Fruit fly (Drosophila melanogaster) whole organism, wandering third instar larva: Measurements from ENCODE around the gene saturn.

ENCODE experiments used
- Abd-B ChIP-seq: fragments of >200 bp; optimal IDR thresholded peaks from 2 replicates; lab custom pipeline; 2017; ENCODE audit warnings: missing biosample characterization, missing genetic modification characterization
- CG32264 ChIP-seq: fragments of 200-800 bp; sonication (Bioruptor generic); optimal IDR thresholded peaks from 2 replicates; lab custom pipeline; 2016; ENCODE audit warnings: missing biosample characterization, missing genetic modification characterization
- CG9705 ChIP-seq: fragments of 200-800 bp; sonication (Bioruptor generic); optimal IDR thresholded peaks from 2 replicates; lab custom pipeline; 2018; ENCODE audit warnings: missing biosample characterization, mild to moderate bottlenecking, missing genetic modification characterization
- CrebA ChIP-seq: fragments of 200-800 bp; sonication (Bioruptor generic); optimal IDR thresholded peaks from 2 replicates; lab custom pipeline; 2016; ENCODE audit warnings: missing biosample characterization, mild to moderate bottlenecking, missing genetic modification characterization, borderline replicate concordance
- Dfd ChIP-seq: fragments of >200 bp; optimal IDR thresholded peaks from 2 replicates; lab custom pipeline; 2017; ENCODE audit warnings: missing biosample characterization, missing genetic modification characterization
- Dif ChIP-seq: fragments of 200-275, 200-300 bp; sonication (Bioruptor generic); optimal IDR thresholded peaks from 2 replicates; lab custom pipeline; 2018; ENCODE audit warnings: missing biosample characterization, missing genetic modification characterization; ENCODE audit not compliant: partially characterized antibody
- GATAd ChIP-seq: sonication (Bioruptor generic); optimal IDR thresholded peaks from 2 replicates; lab custom pipeline; 2016; ENCODE audit warnings: missing biosample characterization, missing genetic modification characterization
- HLH106 ChIP-seq: fragments of 200-800 bp; optimal IDR thresholded peaks from 3 replicates; lab custom pipeline; 2019; ENCODE audit warnings: missing biosample characterization, mild to moderate bottlenecking, missing genetic modification characterization, moderate library complexity
- Hnf4 ChIP-seq: fragments of 200-800 bp; sonication (Bioruptor generic); optimal IDR thresholded peaks from 2 replicates; lab custom pipeline; 2016; ENCODE audit warnings: missing biosample characterization, mild to moderate bottlenecking, missing genetic modification characterization
- Hr78 ChIP-seq: fragments of >200 bp; optimal IDR thresholded peaks from 2 replicates; lab custom pipeline; 2017; ENCODE audit warnings: missing biosample characterization, missing genetic modification characterization
- Hr83 ChIP-seq: fragments of 200-300 bp; sonication (Bioruptor generic); optimal IDR thresholded peaks from 2 replicates; lab custom pipeline; 2016; ENCODE audit warnings: missing biosample characterization, mild to moderate bottlenecking, missing genetic modification characterization, moderate library complexity; ENCODE audit not compliant: poor library complexity, severe bottlenecking
- Jra ChIP-seq: sonication (Bioruptor generic); optimal IDR thresholded peaks from 2 replicates; lab custom pipeline; 2016; ENCODE audit warnings: missing biosample characterization, missing genetic modification characterization
- Mio ChIP-seq: sonication (Bioruptor generic); optimal IDR thresholded peaks from 2 replicates; lab custom pipeline; 2016; ENCODE audit warnings: missing biosample characterization, missing genetic modification characterization
- Myc ChIP-seq: fragments of >200 bp; optimal IDR thresholded peaks from 2 replicates; lab custom pipeline; 2017
- N ChIP-seq: fragments of >200 bp; optimal IDR thresholded peaks from 2 replicates; lab custom pipeline; 2018; ENCODE audit warnings: missing biosample characterization, missing external identifiers, missing genetic modification characterization
- OdsH ChIP-seq: fragments of 200-800 bp; sonication (Bioruptor generic); optimal IDR thresholded peaks from 2 replicates; lab custom pipeline; 2016; ENCODE audit warnings: missing biosample characterization, mild to moderate bottlenecking, missing genetic modification characterization
- Rel ChIP-seq, 2 experiments: fragments of 200-800 bp; sonication (Bioruptor generic) in 1 of 2; optimal IDR thresholded peaks; 2 replicates in 1 of 2; 3 replicates in 1 of 2; lab custom pipeline; 2016 to 2019; ENCODE audit warnings: mild to moderate bottlenecking in 2 of 2, missing biosample characterization in 2 of 2, missing genetic modification characterization in 2 of 2, moderate library complexity in 1 of 2
- Sp1 ChIP-seq: fragments of 200-800 bp; sonication (Bioruptor generic); optimal IDR thresholded peaks from 3 replicates; lab custom pipeline; 2019; ENCODE audit warnings: missing biosample characterization, mild to moderate bottlenecking, missing genetic modification characterization, moderate library complexity
- Vsx2 ChIP-seq: fragments of 200-300, 225-300 bp; sonication (Bioruptor generic); optimal IDR thresholded peaks from 2 replicates; lab custom pipeline; 2018; ENCODE audit warnings: missing biosample characterization, missing genetic modification characterization; ENCODE audit not compliant: partially characterized antibody
- br ChIP-seq: fragments of 200-800 bp; sonication (Bioruptor generic); optimal IDR thresholded peaks from 2 replicates; lab custom pipeline; 2016; ENCODE audit warnings: missing biosample characterization, missing genetic modification characterization
- brk ChIP-seq: fragments of 200-800 bp; sonication (Bioruptor generic); optimal IDR thresholded peaks from 2 replicates; lab custom pipeline; 2016; ENCODE audit warnings: missing biosample characterization, mild to moderate bottlenecking, missing genetic modification characterization
- dl ChIP-seq, 2 experiments: fragments of 175-275, 200-275 bp in 1 of 2; fragments of 200-275 bp in 1 of 2; sonication (Bioruptor generic); optimal IDR thresholded peaks; lab custom pipeline; 2018; ENCODE audit warnings: mild to moderate bottlenecking in 2 of 2, missing biosample characterization in 2 of 2, missing genetic modification characterization in 2 of 2, moderate library complexity in 2 of 2; ENCODE audit not compliant: partially characterized antibody in 2 of 2, insufficient read depth in 1 of 2
- dmrt93B ChIP-seq: fragments of 200-800 bp; sonication (Bioruptor generic); optimal IDR thresholded peaks from 2 replicates; lab custom pipeline; 2018; ENCODE audit warnings: missing biosample characterization, mild to moderate bottlenecking, missing genetic modification characterization
- dsf ChIP-seq: sonication (Bioruptor generic); optimal IDR thresholded peaks from 2 replicates; lab custom pipeline; 2016; ENCODE audit warnings: missing biosample characterization, missing genetic modification characterization, borderline replicate concordance
- ey ChIP-seq: fragments of 200-800 bp; sonication (Bioruptor generic); optimal IDR thresholded peaks from 2 replicates; lab custom pipeline; 2016; ENCODE audit warnings: missing biosample characterization, missing genetic modification characterization
- foxo ChIP-seq, 2 experiments: fragments of 200-800 bp; sonication (Bioruptor generic); optimal IDR thresholded peaks; 2 replicates in 1 of 2; 3 replicates in 1 of 2; lab custom pipeline; 2016 to 2017; ENCODE audit warnings: missing biosample characterization in 2 of 2, missing genetic modification characterization in 2 of 2
- fru ChIP-seq: fragments of 200-800 bp; sonication (Bioruptor generic); optimal IDR thresholded peaks from 3 replicates; lab custom pipeline; 2016; ENCODE audit warnings: missing biosample characterization, mild to moderate bottlenecking, missing genetic modification characterization
- h ChIP-seq: fragments of 200-800 bp; sonication (Bioruptor generic); optimal IDR thresholded peaks from 3 replicates; lab custom pipeline; 2016; ENCODE audit warnings: missing biosample characterization, mild to moderate bottlenecking, missing genetic modification characterization
- jim ChIP-seq: fragments of 175-275, 200-325 bp; sonication (Bioruptor generic); optimal IDR thresholded peaks from 2 replicates; lab custom pipeline; 2016; ENCODE audit warnings: missing biosample characterization, mild to moderate bottlenecking, missing genetic modification characterization
- lola ChIP-seq: fragments of >200 bp; optimal IDR thresholded peaks from 2 replicates; lab custom pipeline; 2017; ENCODE audit warnings: missing biosample characterization, missing genetic modification characterization
- pan ChIP-seq: fragments of >200 bp; optimal IDR thresholded peaks from 2 replicates; lab custom pipeline; 2017
- psq ChIP-seq: fragments of 200-800 bp; sonication (Bioruptor generic); optimal IDR thresholded peaks from 3 replicates; lab custom pipeline; 2017; ENCODE audit warnings: missing biosample characterization, mild to moderate bottlenecking, missing genetic modification characterization, moderate library complexity
- rgr ChIP-seq: fragments of 200-800 bp; sonication (Bioruptor generic); optimal IDR thresholded peaks from 3 replicates; lab custom pipeline; 2016; ENCODE audit warnings: missing biosample characterization, mild to moderate bottlenecking, missing genetic modification characterization
- sage ChIP-seq: fragments of 200-800 bp; sonication (Bioruptor generic); optimal IDR thresholded peaks from 2 replicates; lab custom pipeline; 2016; ENCODE audit warnings: missing biosample characterization, mild to moderate bottlenecking, missing genetic modification characterization
- sv ChIP-seq: fragments of 200-800 bp; sonication (Bioruptor generic); optimal IDR thresholded peaks from 3 replicates; lab custom pipeline; 2016; ENCODE audit warnings: missing biosample characterization, missing genetic modification characterization
- tai ChIP-seq: sonication (Bioruptor generic); optimal IDR thresholded peaks from 2 replicates; lab custom pipeline; 2016; ENCODE audit warnings: missing biosample characterization, missing genetic modification characterization
- usp ChIP-seq: fragments of >200 bp; optimal IDR thresholded peaks from 2 replicates; lab custom pipeline; 2017; ENCODE audit warnings: missing biosample characterization, missing genetic modification characterization
- woc ChIP-seq: sonication (Bioruptor generic); optimal IDR thresholded peaks from 2 replicates; lab custom pipeline; 2016; ENCODE audit warnings: missing biosample characterization, mild to moderate bottlenecking, missing genetic modification characterization

The saturn gene

dm6 chr3L:14236335-14236734, 33.2 kb downstream of the saturn start, which contains the start of gene CG7906:
CG7906 (plus strand) TSS chr3L:14236635.
- no peak for TF ChIP-seq woc (GFP tag; lab: Kevin White, UChicago)
- TF ChIP-seq jim (GFP tag; lab: Kevin White, UChicago): no peak
- TF ChIP-seq, all 38 proteins: peak for 0

dm6 chr3L:14239325-14239724, 36.2 kb downstream of the saturn start:
- TF ChIP-seq Rel (GFP tag; optimal IDR thresholded peaks at IDR 0.05; lab: Kevin White, UChicago): no peak
- TF ChIP-seq Rel (tag; optimal IDR thresholded peaks at IDR 0.05; lab: Kevin White, UChicago): no peak
- TF ChIP-seq foxo (GFP tag; optimal IDR thresholded peaks at IDR 0.05; lab: Kevin White, UChicago): peak in 1 of 2 experiments; percentile 56
- TF ChIP-seq sv: no peak
- no peak for TF ChIP-seq Hnf4 (GFP tag; lab: Kevin White, UChicago)
- TF ChIP-seq OdsH (GFP tag; lab: Kevin White, UChicago): peak; percentile 58
- no peak for TF ChIP-seq dl (GFP tag; optimal IDR thresholded peaks at IDR 0.05; lab: Kevin White, UChicago; ENCODE audit: insufficient read depth in 1 of 2, partially characterized antibody in 2 of 2)
- no peak for TF ChIP-seq dsf
- TF ChIP-seq rgr (GFP tag; lab: Kevin White, UChicago): peak; percentile 31
- no peak for TF ChIP-seq usp (GFP tag; lab: Kevin White, UChicago)
- no peak for TF ChIP-seq Dif (GFP tag; lab: Kevin White, UChicago)
- TF ChIP-seq CG32264 (GFP tag; lab: Kevin White, UChicago): peak; percentile 3
- no peak for TF ChIP-seq Myc
- no peak for TF ChIP-seq br (GFP tag; lab: Kevin White, UChicago)
- no peak for TF ChIP-seq jim (GFP tag; lab: Kevin White, UChicago)
- peak; percentile 57 for TF ChIP-seq fru (GFP tag; lab: Kevin White, UChicago)
- no peak for TF ChIP-seq Abd-B (GFP tag; lab: Kevin White, UChicago)
- TF ChIP-seq woc (GFP tag; lab: Kevin White, UChicago): peak; percentile 13
- no peak for TF ChIP-seq Jra (GFP tag; lab: Kevin White, UChicago)
- TF ChIP-seq Hr83 (GFP tag; lab: Kevin White, UChicago): no peak
- TF ChIP-seq psq (GFP tag; lab: Kevin White, UChicago): peak; percentile 47
- TF ChIP-seq h (GFP tag; lab: Kevin White, UChicago): peak; percentile 51
- TF ChIP-seq sage (GFP tag; lab: Kevin White, UChicago): no peak
- TF ChIP-seq GATAd (GFP tag; lab: Kevin White, UChicago): no peak
- no peak for TF ChIP-seq pan
- TF ChIP-seq HLH106 (tag; lab: Kevin White, UChicago): peak; percentile 32
- peak; percentile 34 for TF ChIP-seq ey (GFP tag; lab: Kevin White, UChicago)
- peak; percentile 61 for TF ChIP-seq Sp1 (GFP tag; lab: Kevin White, UChicago)
- TF ChIP-seq lola (GFP tag; lab: Kevin White, UChicago): no peak

- TF ChIP-seq dsf (no peak), sv (no peak), Rel (GFP tag; optimal IDR thresholded peaks at IDR 0.05; lab: Kevin White, UChicago) (no peak), Rel (tag; optimal IDR thresholded peaks at IDR 0.05; lab: Kevin White, UChicago) (no peak), rgr (GFP tag; lab: Kevin White, UChicago) (peak; percentile 23), HLH106 (tag; lab: Kevin White, UChicago) (peak; percentile 55), tai (no peak), woc (GFP tag; lab: Kevin White, UChicago) (peak; percentile 2), fru (GFP tag; lab: Kevin White, UChicago) (peak; percentile 19), Sp1 (GFP tag; lab: Kevin White, UChicago) (peak; percentile 55), psq (GFP tag; lab: Kevin White, UChicago) (no peak), Hr78 (GFP tag; lab: Kevin White, UChicago) (no peak), OdsH (GFP tag; lab: Kevin White, UChicago) (peak; percentile 42), sage (GFP tag; lab: Kevin White, UChicago) (peak; percentile 27), ey (GFP tag; lab: Kevin White, UChicago) (peak; percentile 16), pan (no peak), Hnf4 (GFP tag; lab: Kevin White, UChicago) (peak; percentile 19), h (GFP tag; lab: Kevin White, UChicago) (peak; percentile 37), Abd-B (GFP tag; lab: Kevin White, UChicago) (no peak), foxo (GFP tag; optimal IDR thresholded peaks at IDR 0.05; lab: Kevin White, UChicago) (peak in 1 of 2 experiments; percentile 49)
Observed at dm6 chr3L:14241065-14241464, 37.9 kb downstream of the saturn start.

- TF ChIP-seq Sp1 (GFP tag; lab: Kevin White, UChicago) (peak; percentile 58), Myc (no peak), brk (GFP tag; lab: Kevin White, UChicago) (no peak), dsf (no peak), pan (no peak), ey (GFP tag; lab: Kevin White, UChicago) (peak; percentile 35), OdsH (GFP tag; lab: Kevin White, UChicago) (peak; percentile 52), CG32264 (GFP tag; lab: Kevin White, UChicago) (no peak), CrebA (GFP tag; lab: Kevin White, UChicago) (no peak), Hnf4 (GFP tag; lab: Kevin White, UChicago) (no peak), N (GFP tag; lab: Kevin White, UChicago) (no peak), dmrt93B (GFP tag; lab: Kevin White, UChicago) (peak; percentile 24), jim (GFP tag; lab: Kevin White, UChicago) (no peak), Abd-B (GFP tag; lab: Kevin White, UChicago) (no peak), usp (GFP tag; lab: Kevin White, UChicago) (no peak), CG9705 (peak; percentile 5), sage (GFP tag; lab: Kevin White, UChicago) (no peak), dl (GFP tag; optimal IDR thresholded peaks at IDR 0.05; lab: Kevin White, UChicago; ENCODE audit: insufficient read depth in 1 of 2, partially characterized antibody in 2 of 2) (no peak), fru (GFP tag; lab: Kevin White, UChicago) (peak; percentile 66), Vsx2 (GFP tag; lab: Kevin White, UChicago) (no peak), Mio (GFP tag; lab: Kevin White, UChicago) (no peak), Dfd (GFP tag; lab: Kevin White, UChicago) (no peak), lola (GFP tag; lab: Kevin White, UChicago) (no peak), Dif (GFP tag; lab: Kevin White, UChicago) (no peak)
Observed at dm6 chr3L:14253455-14253854, 50.3 kb downstream of the saturn start.
